Worm (Caenorhabditis elegans): ENCODE data around the gene R102.3.

DNA sequence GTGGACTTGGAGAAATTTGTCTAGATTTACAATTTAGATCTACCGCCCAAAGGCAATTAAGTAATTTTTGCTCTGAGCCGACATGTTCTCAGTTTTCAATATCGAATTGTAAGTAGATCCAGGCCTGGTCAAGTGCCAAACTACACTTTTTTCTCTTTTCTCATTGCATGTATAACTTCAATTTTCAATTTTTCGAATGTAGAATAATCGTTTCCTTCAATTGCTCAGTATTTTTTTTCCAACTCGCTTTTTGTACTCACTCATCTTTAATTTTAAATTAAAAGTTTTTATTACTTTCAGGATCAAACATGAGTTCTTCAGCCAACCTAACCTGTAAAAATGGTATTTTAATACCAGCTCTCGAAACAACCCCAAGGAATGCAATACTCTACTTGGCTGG lies 27.0 kb downstream of the R102.3 start, which contains the start of gene ncx-3:
- TF ChIP-seq ama-1 (optimal IDR thresholded peaks at IDR 0.05) = no peak
- no peak for TF ChIP-seq sea-1 (GFP tag; conservative IDR thresholded peaks at IDR 0.05)
- TF ChIP-seq tbx-37 (GFP tag; conservative IDR thresholded peaks at IDR 0.05) = no peak
- no peak for TF ChIP-seq tra-4 (tag; optimal IDR thresholded peaks at IDR 0.05)
- no peak for TF ChIP-seq ets-7 (tag; optimal IDR thresholded peaks at IDR 0.05)
- no peak for TF ChIP-seq pes-1 (GFP tag; IDR thresholded peaks at IDR 0.05)
- no peak for TF ChIP-seq B0310.2 (tag; optimal IDR thresholded peaks at IDR 0.05)

Data from whole organism, early embryonic.